Worm (Caenorhabditis elegans) whole organism, L2 larva: Measurements from ENCODE around the gene C05C10.5.

ENCODE experiments used
- C34F6.9 ChIP-seq: fragments of 150-350 bp; optimal IDR thresholded peaks from 2 replicates; lab custom pipeline; 2014; ENCODE audit warnings: missing biosample characterization, missing genetic modification characterization
- ceh-82 ChIP-seq: fragments of 150-350 bp; optimal IDR thresholded peaks from 2 replicates; lab custom pipeline; 2014; ENCODE audit warnings: missing biosample characterization, missing genetic modification characterization
- dmd-4 ChIP-seq: sonication (generic microtip); optimal IDR thresholded peaks from 2 replicates; lab custom pipeline; 2017; ENCODE audit warnings: missing biosample characterization, missing genetic modification characterization
- egl-27 ChIP-seq: sonication (generic microtip); optimal IDR thresholded peaks from 3 replicates; lab custom pipeline; 2017; ENCODE audit warnings: missing biosample characterization, missing genetic modification reagents, missing genetic modification characterization
- fos-1 ChIP-seq: fragments of 150-350 bp; optimal IDR thresholded peaks from 2 replicates; lab custom pipeline; 2014; ENCODE audit warnings: missing biosample characterization, missing genetic modification characterization
- mab-5 ChIP-seq: fragments of 150-350 bp; optimal IDR thresholded peaks from 2 replicates; lab custom pipeline; 2014; ENCODE audit warnings: missing biosample characterization, missing genetic modification characterization
- nhr-77 ChIP-seq: fragments of 150-350 bp; optimal IDR thresholded peaks from 2 replicates; lab custom pipeline; 2014; ENCODE audit warnings: missing biosample characterization, missing genetic modification characterization
- snpc-4 ChIP-seq: fragments of 150-350 bp; optimal IDR thresholded peaks from 2 replicates; lab custom pipeline; 2014; ENCODE audit warnings: missing biosample characterization, missing genetic modification characterization
- unc-62 ChIP-seq: fragments of 150-350 bp; optimal IDR thresholded peaks from 2 replicates; lab custom pipeline; 2014; ENCODE audit warnings: missing biosample characterization, missing genetic modification reagents, missing genetic modification characterization
- zag-1 ChIP-seq: fragments of 150-350 bp; optimal IDR thresholded peaks from 2 replicates; lab custom pipeline; 2014; ENCODE audit warnings: missing biosample characterization, missing genetic modification characterization
- ztf-11 ChIP-seq: sonication (generic microtip); optimal IDR thresholded peaks from 2 replicates; lab custom pipeline; 2017; ENCODE audit warnings: missing biosample characterization, missing genetic modification characterization
- ztf-4 ChIP-seq: fragments of 150-350 bp; optimal IDR thresholded peaks from 2 replicates; lab custom pipeline; 2014; ENCODE audit warnings: missing biosample characterization, missing genetic modification characterization

DNA sequence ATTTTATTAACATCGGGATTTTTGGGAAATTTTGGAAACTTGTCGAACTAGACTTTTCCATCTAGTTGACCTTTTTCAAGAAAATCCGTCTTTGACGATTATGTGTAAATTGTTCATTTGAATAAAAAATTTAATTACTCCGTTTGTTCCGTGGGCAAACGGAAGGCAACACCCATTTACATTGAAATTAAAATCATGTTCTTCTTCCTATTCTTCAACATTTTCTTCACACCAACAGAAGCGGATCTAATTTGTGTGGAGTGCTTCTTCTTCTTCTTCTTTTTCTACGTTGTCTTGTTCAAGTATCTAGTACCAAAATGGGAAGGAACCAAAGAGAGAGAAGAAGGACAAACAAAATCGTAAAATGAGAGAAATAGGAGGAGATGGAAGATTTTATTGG lies 43.6 kb downstream of the C05C10.5 start:
- TF ChIP-seq unc-62 (GFP tag; lab: Kevin White, UChicago) = no peak
- no peak for TF ChIP-seq ztf-11
- no peak for TF ChIP-seq mab-5 (tag; lab: Kevin White, UChicago)
- TF ChIP-seq ztf-4 (tag; lab: Kevin White, UChicago) = no peak
- TF ChIP-seq zag-1 (tag; lab: Kevin White, UChicago) = no peak
- TF ChIP-seq nhr-77 (tag; lab: Kevin White, UChicago) = no peak
- TF ChIP-seq C34F6.9 = no peak
- TF ChIP-seq ceh-82 = no peak
- no peak for TF ChIP-seq snpc-4
- no peak for TF ChIP-seq egl-27 (tag; lab: Kevin White, UChicago)
- TF ChIP-seq fos-1 = no peak
- TF ChIP-seq dmd-4 (tag; lab: Kevin White, UChicago) = no peak
